Worm (Caenorhabditis elegans) whole organism, L4 larva: ENCODE data around the gene usp-46.

Source experiments
- F37D6.2 ChIP-seq: sonication (generic microtip); optimal IDR thresholded peaks from 2 replicates; lab custom pipeline; 2016; ENCODE audit warnings: mild to moderate bottlenecking, missing genetic modification characterization, missing compliant biosample characterization
- ceh-32 ChIP-seq: sonication (generic microtip); optimal IDR thresholded peaks from 2 replicates; lab custom pipeline; 2016; ENCODE audit warnings: mild to moderate bottlenecking, missing genetic modification characterization, missing compliant biosample characterization; ENCODE audit not compliant: poor library complexity
- egl-43 ChIP-seq: fragments of 200-800 bp; sonication (Bioruptor generic); IDR thresholded peaks from 2 replicates; pipeline ENCODE4 v1.3.6; 2022; ENCODE audit warnings: missing genetic modification reagents, missing genetic modification characterization, missing compliant biosample characterization
- fos-1 ChIP-seq: fragments of 150-350 bp; optimal IDR thresholded peaks from 2 replicates; lab custom pipeline; 2014; ENCODE audit warnings: missing biosample characterization, missing genetic modification characterization
- jun-1 ChIP-seq: fragments of 150-350 bp; optimal IDR thresholded peaks from 2 replicates; lab custom pipeline; 2014; ENCODE audit warnings: missing biosample characterization, missing genetic modification reagents, missing genetic modification characterization
- mdl-1 ChIP-seq, 2 experiments: fragments of 150-350 bp in 1 of 2; sonication (generic microtip) in 1 of 2; optimal IDR thresholded peaks; 2 replicates each; lab custom pipeline; 2014 to 2017; ENCODE audit warnings: missing biosample characterization in 2 of 2, missing genetic modification characterization in 2 of 2
- nhr-102 ChIP-seq: sonication (generic microtip); optimal IDR thresholded peaks from 2 replicates; lab custom pipeline; 2016; ENCODE audit warnings: mild to moderate bottlenecking, missing genetic modification characterization, moderate library complexity, missing compliant biosample characterization
- pha-4 ChIP-seq, 2 experiments: fragments of 150-350 bp in 1 of 2; fragments of 200-800 bp in 1 of 2; sonication (Bioruptor generic) in 1 of 2; IDR thresholded peaks in 1 of 2; optimal IDR thresholded peaks in 1 of 2; 2 replicates each; pipeline versions ENCODE4 v1.3.6 to Lab custom; 2014 to 2022; ENCODE audit warnings: missing genetic modification characterization in 2 of 2, missing genetic modification reagents in 2 of 2, missing biosample characterization in 1 of 2, missing compliant biosample characterization in 1 of 2

- TF ChIP-seq F37D6.2 (tag; lab: Kevin White, UChicago) (no peak), ceh-32 (tag; lab: Kevin White, UChicago) (no peak), jun-1 (tag; lab: Kevin White, UChicago) (no peak), nhr-102 (no peak), pha-4 (GFP tag; IDR thresholded peaks at IDR 0.05; lab: Robert Waterston, UW) (no peak), pha-4 (tag; optimal IDR thresholded peaks at IDR 0.05; lab: Kevin White, UChicago) (no peak), fos-1 (no peak), mdl-1 (tag; optimal IDR thresholded peaks at IDR 0.05; lab: Kevin White, UChicago) (no peak), egl-43 (GFP tag; lab: Robert Waterston, UW) (no peak)
These were observed 3.8 kb downstream of the usp-46 start, which contains the start of gene sqv-3 for ce11 chrIII:9780254-9780653.
